Worm (Caenorhabditis elegans): ENCODE measurements around the gene T26A5.8.

DNA sequence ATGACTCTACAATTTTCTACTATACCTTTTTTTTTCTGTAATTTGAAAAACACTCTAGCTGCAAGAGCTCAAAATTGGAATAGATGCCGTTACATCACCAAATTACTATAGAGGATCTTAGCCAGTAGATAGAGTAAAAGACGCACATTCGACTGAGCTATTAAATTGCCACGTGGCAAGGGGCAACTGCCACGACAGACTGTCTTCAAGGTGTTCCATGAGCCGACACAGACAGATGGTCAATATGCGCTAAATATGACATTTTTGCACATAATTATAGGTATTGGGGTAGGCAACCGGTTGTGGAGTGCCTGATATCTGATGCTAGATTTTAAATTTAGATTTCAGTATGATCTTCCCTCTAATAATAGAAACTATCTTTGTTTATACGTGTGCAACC, 16.8 kb upstream of the T26A5.8 start:
- TF ChIP-seq hmg-4 (GFP tag; optimal IDR thresholded peaks at IDR 0.05) (no peak), tbx-11 (GFP tag; IDR thresholded peaks at IDR 0.05) (no peak), flt-1 (GFP tag; IDR thresholded peaks at IDR 0.05) (no peak), ama-1 (optimal IDR thresholded peaks at IDR 0.05) (no peak), scrt-1 (GFP tag; IDR thresholded peaks at IDR 0.05) (no peak), hnd-1 (tag; optimal IDR thresholded peaks at IDR 0.05) (no peak), tbx-37 (GFP tag; conservative IDR thresholded peaks at IDR 0.05) (no peak), pes-1 (GFP tag; IDR thresholded peaks at IDR 0.05) (no peak), sea-1 (GFP tag; conservative IDR thresholded peaks at IDR 0.05) (no peak), tra-4 (tag; optimal IDR thresholded peaks at IDR 0.05) (no peak)

Data from whole organism, early embryonic.